Worm (Caenorhabditis elegans): ENCODE results near the gene sel-9.

sel-9 gene

DNA sequence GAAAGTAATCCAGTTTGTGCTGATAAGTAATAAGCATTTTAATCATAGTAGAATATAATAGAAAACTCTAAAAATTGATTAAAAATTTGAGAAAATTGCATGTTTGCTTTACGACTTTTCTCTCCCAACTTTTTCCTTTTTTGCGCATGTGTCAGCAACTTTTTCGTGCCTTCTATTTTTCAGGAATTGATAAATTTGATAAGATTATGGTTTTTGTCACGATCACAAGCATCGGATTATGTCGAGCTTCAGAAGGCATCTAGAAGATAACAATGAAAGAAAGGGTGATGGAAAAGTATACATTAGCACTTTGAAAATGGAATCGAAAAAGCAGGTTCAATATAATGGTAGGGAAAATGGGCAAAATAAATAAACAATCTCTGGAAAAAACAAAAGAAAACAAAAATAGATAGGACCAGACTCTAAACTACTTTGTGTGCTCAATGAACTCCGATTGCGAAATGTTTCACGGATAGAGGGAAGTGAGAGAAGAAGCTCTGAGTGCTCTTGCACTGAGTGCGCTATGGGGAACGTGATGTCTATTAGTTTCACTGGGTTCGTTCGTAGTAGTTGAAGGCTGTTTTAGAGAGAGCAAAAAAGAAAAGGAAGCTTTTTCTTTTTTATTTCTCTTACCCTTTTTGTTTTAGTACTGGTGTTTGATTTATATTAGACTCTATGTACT is 14.1 kb downstream of the sel-9 start:
- TF ChIP-seq C08G9.2 (tag; optimal IDR thresholded peaks at IDR 0.05): no peak
- no peak for TF ChIP-seq pqm-1 (tag; optimal IDR thresholded peaks at IDR 0.05)
- no peak for TF ChIP-seq tbx-2 (tag; optimal IDR thresholded peaks at IDR 0.05)
- no peak for TF ChIP-seq ets-4 (tag; optimal IDR thresholded peaks at IDR 0.05)
- TF ChIP-seq dve-1 (tag; optimal IDR thresholded peaks at IDR 0.05): no peak
- TF ChIP-seq ceh-19 (GFP tag; optimal IDR thresholded peaks at IDR 0.05): no peak
- TF ChIP-seq ceh-24 (tag; optimal IDR thresholded peaks at IDR 0.05): no peak
- TF ChIP-seq npax-4 (tag; optimal IDR thresholded peaks at IDR 0.05): no peak
- TF ChIP-seq T23F11.4 (GFP tag; optimal IDR thresholded peaks at IDR 0.05): no peak
- no peak for TF ChIP-seq lin-11 (tag; optimal IDR thresholded peaks at IDR 0.05)
- no peak for TF ChIP-seq F13H6.1 (tag; optimal IDR thresholded peaks at IDR 0.05)
- no peak for TF ChIP-seq unc-86 (tag; optimal IDR thresholded peaks at IDR 0.05)
- no peak for TF ChIP-seq pag-3 (tag; optimal IDR thresholded peaks at IDR 0.05; ENCODE audit: borderline replicate concordance)
- no peak for TF ChIP-seq ceh-48 (tag; optimal IDR thresholded peaks at IDR 0.05)
- TF ChIP-seq hlh-6 (tag; optimal IDR thresholded peaks at IDR 0.05): no peak
- TF ChIP-seq syd-9 (tag; optimal IDR thresholded peaks at IDR 0.05): no peak
- no peak for TF ChIP-seq hlh-30 (tag; optimal IDR thresholded peaks at IDR 0.05; ENCODE audit: insufficient read depth)
- TF ChIP-seq elt-2 (tag; optimal IDR thresholded peaks at IDR 0.05): no peak
- no peak for TF ChIP-seq zip-5 (tag; optimal IDR thresholded peaks at IDR 0.05)

DNA sequence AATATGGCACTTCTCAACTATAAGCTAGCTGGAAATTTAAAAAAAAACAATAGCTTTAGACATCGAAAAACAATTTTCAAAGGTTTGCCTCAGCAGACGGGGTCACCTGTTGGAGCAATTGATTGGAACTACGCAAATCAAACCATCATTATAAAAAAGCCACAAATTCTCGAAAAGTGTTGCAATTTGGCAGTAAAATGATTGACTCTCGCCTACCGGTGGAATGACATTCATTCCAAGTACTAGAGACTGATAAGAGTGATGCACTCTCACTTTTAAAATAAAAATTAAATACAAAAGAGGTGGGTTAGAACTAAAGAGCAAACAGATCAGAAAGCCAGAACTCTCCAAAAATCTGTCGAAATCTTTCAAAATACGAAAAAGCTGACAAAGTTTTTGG is 16.9 kb downstream of the sel-9 start:
- no peak for TF ChIP-seq mec-3 (tag; optimal IDR thresholded peaks at IDR 0.05; ENCODE audit: borderline replicate concordance)
- no peak for TF ChIP-seq pha-4 (tag; optimal IDR thresholded peaks at IDR 0.05)
- TF ChIP-seq dve-1 (tag; optimal IDR thresholded peaks at IDR 0.05): no peak
- no peak for TF ChIP-seq pax-1 (tag; optimal IDR thresholded peaks at IDR 0.05)
- TF ChIP-seq ceh-31 (tag; optimal IDR thresholded peaks at IDR 0.05): no peak

DNA sequence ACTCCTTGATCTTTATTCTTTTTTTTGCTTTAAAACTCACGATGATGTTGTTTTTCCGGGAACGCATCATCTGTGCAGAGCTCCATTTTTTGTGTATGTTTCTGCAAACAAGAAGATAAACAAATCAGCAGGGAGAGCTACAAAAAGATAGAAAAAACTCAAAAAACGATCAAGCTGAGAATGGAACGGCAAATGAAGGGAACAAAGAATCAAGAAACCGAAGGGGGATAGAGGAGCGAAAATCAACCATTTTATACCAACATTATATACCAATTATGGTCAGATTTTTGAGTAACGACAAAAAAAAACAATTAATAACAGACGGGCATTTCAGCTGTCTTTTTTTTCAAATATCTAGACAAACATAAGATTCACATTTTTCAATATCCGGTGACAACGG is 17.6 kb downstream of the sel-9 start, which contains the start of gene slc-17.5:
TSS of gene slc-17.5 (minus strand) at position 101 of the 400 bp plus-strand sequence.
- TF ChIP-seq ama-1 (optimal IDR thresholded peaks at IDR 0.05) (no peak), fkh-6 (tag; optimal IDR thresholded peaks at IDR 0.05) (no peak), pqm-1 (tag; optimal IDR thresholded peaks at IDR 0.05) (no peak), tbx-2 (tag; optimal IDR thresholded peaks at IDR 0.05) (no peak)

DNA sequence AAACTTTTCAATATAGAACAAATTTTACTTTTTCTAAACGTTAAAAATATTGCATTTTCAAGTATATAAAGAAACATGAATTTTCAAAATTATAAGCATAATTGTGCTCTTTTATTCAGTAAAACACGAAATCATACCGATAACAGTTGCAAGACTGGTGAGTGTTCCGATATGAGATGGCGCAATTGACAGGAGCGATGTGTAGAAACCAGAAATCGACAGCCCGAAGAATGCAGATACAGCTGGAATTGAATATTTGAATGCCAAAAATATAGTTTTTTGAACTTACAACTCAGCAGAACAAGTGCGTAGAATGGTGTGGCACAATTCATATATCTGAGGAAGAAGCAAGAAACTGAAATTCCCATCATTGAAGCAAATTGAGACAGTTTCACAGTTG is 19.4 kb downstream of the sel-9 start:
- TF ChIP-seq ceh-34 (tag; optimal IDR thresholded peaks at IDR 0.05): no peak
- no peak for TF ChIP-seq pha-2 (tag; optimal IDR thresholded peaks at IDR 0.05)
- TF ChIP-seq pax-1 (tag; optimal IDR thresholded peaks at IDR 0.05): no peak
- no peak for TF ChIP-seq ceh-14 (tag; optimal IDR thresholded peaks at IDR 0.05)
- no peak for TF ChIP-seq eyg-1 (tag; optimal IDR thresholded peaks at IDR 0.05)
- no peak for TF ChIP-seq ref-2 (tag; optimal IDR thresholded peaks at IDR 0.05)
- no peak for TF ChIP-seq nhr-11 (tag; optimal IDR thresholded peaks at IDR 0.05)
- no peak for TF ChIP-seq unc-86 (tag; optimal IDR thresholded peaks at IDR 0.05)
- no peak for TF ChIP-seq tbx-2 (tag; optimal IDR thresholded peaks at IDR 0.05)

DNA sequence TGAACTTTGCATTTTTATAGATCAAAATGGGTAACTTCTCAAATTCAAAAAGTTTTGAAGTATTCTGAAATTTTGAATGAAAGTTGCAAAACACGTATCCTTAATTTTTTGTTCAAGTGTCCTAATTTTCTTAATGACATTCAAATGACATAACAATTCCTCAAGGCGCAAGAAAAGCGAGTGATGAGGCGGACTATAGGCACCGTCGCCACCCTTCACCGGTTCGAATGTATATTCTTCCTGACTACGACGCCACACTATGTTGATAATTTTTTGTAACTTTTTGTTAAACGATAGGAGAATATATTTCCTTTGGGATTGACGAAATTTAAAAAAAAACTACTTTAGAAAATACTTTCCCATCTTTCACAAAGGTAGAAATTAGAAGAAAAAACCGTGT is 20.7 kb downstream of the sel-9 start:
- TF ChIP-seq madf-2 (tag; optimal IDR thresholded peaks at IDR 0.05) (no peak), tbx-7 (tag; optimal IDR thresholded peaks at IDR 0.05) (no peak), ceh-14 (tag; optimal IDR thresholded peaks at IDR 0.05) (no peak), K02D7.2 (tag; optimal IDR thresholded peaks at IDR 0.05) (no peak), T23F11.4 (GFP tag; optimal IDR thresholded peaks at IDR 0.05) (no peak), nfya-1 (tag; optimal IDR thresholded peaks at IDR 0.05) (no peak), pax-1 (tag; optimal IDR thresholded peaks at IDR 0.05) (no peak)

Measured in whole organism, late embryonic.